Worm (Caenorhabditis elegans): ENCODE data around the gene K09H11.11.

Gene K09H11.11

DNA sequence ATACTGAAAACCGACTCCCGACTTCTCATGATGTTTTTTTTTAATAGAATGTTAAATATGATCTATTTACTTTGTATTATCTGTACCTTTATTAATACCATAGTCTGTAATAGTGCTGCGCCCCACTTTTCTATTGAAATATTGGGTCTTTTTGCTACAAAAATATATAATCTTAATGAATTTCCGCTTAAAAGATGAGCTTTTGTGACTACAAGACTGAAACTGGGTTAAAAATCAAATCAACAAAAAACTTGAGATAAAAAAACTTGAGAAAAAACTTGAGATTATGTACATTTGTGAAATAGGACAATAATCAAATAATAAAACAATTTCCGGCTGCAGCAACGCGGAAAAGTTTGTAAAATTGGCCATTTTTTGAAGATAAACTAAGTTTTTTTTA, 24.3 kb downstream of the K09H11.11 start, which contains the start of gene K09H11.15 (continued):
- TF ChIP-seq nhr-77 (tag; optimal IDR thresholded peaks at IDR 0.05), result no peak
- no peak for TF ChIP-seq mxl-2 (GFP tag; conservative IDR thresholded peaks at IDR 0.05)
- no peak for TF ChIP-seq T26A8.4 (GFP tag; IDR thresholded peaks at IDR 0.05)

DNA sequence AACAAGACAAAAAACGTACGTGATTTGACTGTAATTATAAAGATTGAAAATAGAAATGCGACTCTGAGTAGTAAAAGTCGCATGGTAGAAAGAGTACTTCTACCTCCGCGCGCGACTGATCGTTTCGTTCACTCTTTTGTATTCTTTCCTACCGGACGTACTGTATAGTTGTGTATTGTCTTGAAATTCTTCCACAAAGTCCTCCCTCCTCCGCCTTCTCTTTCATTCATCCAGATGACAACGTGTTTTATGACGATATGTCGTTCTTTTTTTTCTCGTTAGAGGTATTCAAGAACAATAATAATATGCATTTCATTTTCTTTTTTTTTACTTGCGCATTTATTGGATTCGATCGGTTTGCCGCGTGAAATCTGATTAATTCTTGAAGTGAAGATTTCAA, 28.6 kb downstream of the K09H11.11 start, which contains the start of gene K09H11.4:
Gene K09H11.4 (minus strand): TSS at position 101 of the 400 bp plus-strand sequence.
- no peak for TF ChIP-seq skn-1 (tag; optimal IDR thresholded peaks at IDR 0.05)
- no peak for TF ChIP-seq saeg-2 (GFP tag; IDR thresholded peaks at IDR 0.05)
- TF ChIP-seq nhr-28 (tag; optimal IDR thresholded peaks at IDR 0.05), result no peak
- no peak for TF ChIP-seq unc-130 (GFP tag; optimal IDR thresholded peaks at IDR 0.05)
- TF ChIP-seq dve-1 (tag; optimal IDR thresholded peaks at IDR 0.05; ENCODE audit: insufficient read depth), result no peak
- TF ChIP-seq hlh-11 (tag; optimal IDR thresholded peaks at IDR 0.05), result no peak
- TF ChIP-seq fos-1 (tag; optimal IDR thresholded peaks at IDR 0.05), result no peak
- no peak for TF ChIP-seq lin-29 (GFP tag; IDR thresholded peaks at IDR 0.05)
- no peak for TF ChIP-seq snpc-1.2 (GFP tag; IDR thresholded peaks at IDR 0.05)
- no peak for TF ChIP-seq lin-38 (GFP tag; IDR thresholded peaks at IDR 0.05)
- TF ChIP-seq mes-2 (tag; optimal IDR thresholded peaks at IDR 0.05; ENCODE audit: poor library complexity, severe bottlenecking), result no peak
- TF ChIP-seq zfp-3 (GFP tag; conservative IDR thresholded peaks at IDR 0.05), result no peak

DNA sequence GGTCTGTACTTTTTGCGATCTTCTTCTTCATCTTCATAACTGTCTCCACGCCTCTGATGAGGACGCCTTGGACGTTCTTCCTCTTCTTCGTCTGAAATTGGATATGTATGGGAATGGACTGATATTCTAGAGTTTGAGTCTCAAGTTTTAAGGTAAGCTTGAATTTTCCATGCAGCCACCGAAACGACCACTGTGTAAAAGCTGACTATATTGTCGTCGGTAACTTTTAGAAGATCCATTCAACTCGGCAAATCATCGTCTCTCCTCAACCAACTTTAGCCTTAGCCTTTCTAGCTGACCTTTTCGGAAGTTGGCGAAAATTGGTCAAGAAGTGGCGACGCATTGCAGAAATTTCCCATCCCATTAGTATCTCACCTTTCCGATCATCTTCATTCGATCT, 30.7 kb downstream of the K09H11.11 start:
- no peak for TF ChIP-seq zfp-2 (tag; optimal IDR thresholded peaks at IDR 0.05)
- peak in 1 of 2 experiments; percentile 90 for TF ChIP-seq unc-62 (GFP tag; optimal IDR thresholded peaks at IDR 0.05 in 1 of 2)
- no peak for TF ChIP-seq unc-62 (tag; optimal IDR thresholded peaks at IDR 0.05)

DNA sequence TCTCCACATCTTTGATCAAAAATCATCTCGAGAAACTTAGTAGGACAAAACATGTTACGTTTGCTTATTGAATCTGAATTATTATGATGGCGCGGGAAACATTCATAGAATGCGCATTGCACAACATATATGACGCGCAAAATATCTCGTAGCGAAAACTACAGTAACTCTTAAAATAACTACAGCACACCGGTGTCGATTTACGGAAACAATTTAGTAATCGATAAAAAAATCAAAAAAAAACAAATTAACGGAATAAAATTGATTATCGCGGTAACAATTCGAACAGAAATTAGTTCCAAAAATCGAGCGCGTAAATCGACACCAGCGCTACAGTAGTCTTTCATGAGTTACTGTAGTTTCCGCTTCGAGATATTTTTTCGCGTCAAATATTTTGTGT, 33.0 kb downstream of the K09H11.11 start:
- TF ChIP-seq hlh-11 (tag; optimal IDR thresholded peaks at IDR 0.05), result no peak
- no peak for TF ChIP-seq hlh-30 (tag; optimal IDR thresholded peaks at IDR 0.05; ENCODE audit: insufficient read depth)

DNA sequence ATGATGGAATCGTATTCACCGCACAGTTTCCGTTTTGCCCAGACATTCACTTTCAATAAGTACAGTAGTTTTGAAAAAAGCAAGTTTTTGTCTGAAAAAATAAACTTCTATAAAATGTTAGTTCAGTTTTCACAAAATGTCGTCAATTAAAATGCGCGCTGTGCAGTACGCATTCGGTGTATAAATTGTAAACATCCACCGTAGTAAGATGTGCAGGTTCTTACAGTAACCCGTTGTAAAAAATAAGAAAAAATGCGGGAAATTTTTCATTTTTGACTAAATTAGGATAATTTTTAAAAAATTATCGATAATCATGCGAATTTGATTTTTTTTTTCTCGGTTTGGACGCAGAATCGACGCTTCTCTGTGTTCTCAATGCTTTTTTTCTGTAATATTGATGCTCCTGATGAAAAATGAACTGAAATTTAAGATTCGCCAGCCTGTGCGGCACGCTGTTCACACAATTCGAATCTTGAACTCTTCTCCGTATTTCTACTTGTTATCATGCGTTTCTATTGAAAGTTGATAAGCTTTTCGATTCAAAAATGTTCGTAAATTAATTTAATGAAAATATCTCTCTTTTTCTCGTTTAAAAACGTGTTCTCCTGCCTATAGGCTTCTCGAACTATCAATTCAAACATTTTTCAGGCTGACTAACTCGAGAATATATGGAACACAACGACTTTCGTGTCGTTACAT, 37.7 kb downstream of the K09H11.11 start, which contains the start of gene rga-3:
Gene rga-3 (plus strand): TSS at position 649 of the 699 bp plus-strand sequence.
- no peak for TF ChIP-seq vab-7 (GFP tag; IDR thresholded peaks at IDR 0.05)
- TF ChIP-seq tra-1 (GFP tag; IDR thresholded peaks at IDR 0.05), result no peak
- TF ChIP-seq Y48G9A.11 (GFP tag; IDR thresholded peaks at IDR 0.05), result peak; percentile 97
- no peak for TF ChIP-seq zfp-3 (GFP tag; conservative IDR thresholded peaks at IDR 0.05)
- TF ChIP-seq mes-2 (tag; optimal IDR thresholded peaks at IDR 0.05; ENCODE audit: poor library complexity, severe bottlenecking), result no peak
- TF ChIP-seq unc-130 (GFP tag; optimal IDR thresholded peaks at IDR 0.05), result peak; percentile 97
- no peak for TF ChIP-seq duxl-1 (tag; optimal IDR thresholded peaks at IDR 0.05; ENCODE audit: poor library complexity)
- TF ChIP-seq fkh-10 (GFP tag; optimal IDR thresholded peaks at IDR 0.05), result no peak
- TF ChIP-seq F49E8.2 (tag; optimal IDR thresholded peaks at IDR 0.05; ENCODE audit: borderline replicate concordance), result peak; percentile 95
- TF ChIP-seq ceh-44 (GFP tag; IDR thresholded peaks at IDR 0.05), result 0 out of 2 replicates have a peak, but pooled peaks have one; percentile 12
- TF ChIP-seq madf-9 (GFP tag; conservative IDR thresholded peaks at IDR 0.05), result no peak
- TF ChIP-seq lin-38 (GFP tag; IDR thresholded peaks at IDR 0.05), result peak; percentile 80
- peak; percentile 76 for TF ChIP-seq snpc-1.2 (GFP tag; IDR thresholded peaks at IDR 0.05)
- peak in 1 of 2 experiments; percentile 34 for TF ChIP-seq unc-62 (GFP tag; optimal IDR thresholded peaks at IDR 0.05 in 1 of 2)
- TF ChIP-seq unc-62 (tag; optimal IDR thresholded peaks at IDR 0.05), result no peak

DNA sequence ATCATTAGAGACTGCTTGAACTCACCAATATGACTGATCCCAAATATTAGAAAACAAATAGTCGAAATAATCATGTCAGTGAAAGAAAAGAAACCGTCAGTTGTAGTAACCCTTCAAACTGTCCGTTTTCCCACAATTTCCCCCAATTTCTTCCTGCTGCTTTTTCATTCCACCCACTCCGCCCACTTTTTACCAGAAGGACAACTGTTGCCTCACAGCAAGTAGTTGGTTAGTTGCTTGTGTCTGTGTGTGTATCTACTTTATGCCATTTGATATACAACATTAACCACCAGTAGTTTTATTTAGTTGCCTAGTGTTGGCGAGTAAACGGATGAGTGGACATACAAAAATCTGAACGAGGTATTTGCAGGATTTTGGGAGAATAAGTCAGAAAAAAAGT, 38.5 kb downstream of the K09H11.11 start, which contains the start of gene K09H11.9:
Gene K09H11.9 (minus strand): TSS at position 101 of the 400 bp plus-strand sequence.
- TF ChIP-seq fos-1 (tag; optimal IDR thresholded peaks at IDR 0.05) (no peak), nhr-111 (GFP tag; optimal IDR thresholded peaks at IDR 0.05) (no peak), F44E2.7 (GFP tag; IDR thresholded peaks at IDR 0.05) (no peak), egl-43 (GFP tag; IDR thresholded peaks at IDR 0.05) (no peak), egl-27 (tag; optimal IDR thresholded peaks at IDR 0.05) (no peak), snpc-4 (tag; optimal IDR thresholded peaks at IDR 0.05) (no peak), spr-1 (tag; optimal IDR thresholded peaks at IDR 0.05) (no peak), mdt-29 (GFP tag; IDR thresholded peaks at IDR 0.05) (no peak), ztf-11 (tag; optimal IDR thresholded peaks at IDR 0.05) (no peak), T26A8.4 (GFP tag; IDR thresholded peaks at IDR 0.05) (no peak), hlh-11 (tag; optimal IDR thresholded peaks at IDR 0.05) (no peak)
